Worm (Caenorhabditis elegans): ENCODE measurements around the gene F40F9.10.

DNA sequence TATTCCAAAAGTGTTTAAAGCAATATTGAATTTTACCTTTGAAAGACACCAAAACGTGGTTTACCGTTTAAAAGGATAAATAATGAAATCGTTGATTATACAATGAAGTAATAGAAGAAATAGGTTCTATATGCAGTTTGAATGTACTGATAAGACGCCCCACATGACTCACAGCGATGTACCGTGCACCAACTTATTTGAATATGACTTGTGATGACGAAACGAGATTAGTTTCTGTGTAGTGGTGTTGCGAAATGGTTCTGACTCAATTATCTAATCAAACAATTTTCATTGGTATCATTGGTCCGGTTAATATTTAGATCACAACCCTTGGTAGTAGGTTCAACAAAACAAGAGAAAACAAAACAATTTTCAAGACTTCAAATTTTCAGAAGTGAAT is 2.3 kb downstream of the F40F9.10 start:
- TF ChIP-seq him-1 (tag; optimal IDR thresholded peaks at IDR 0.05) = no peak
- TF ChIP-seq dao-5 (tag; optimal IDR thresholded peaks at IDR 0.05) = no peak
- no peak for TF ChIP-seq W03F9.2 (tag; optimal IDR thresholded peaks at IDR 0.05)

Measured in whole organism, L4/young adult.